Fruit fly (Drosophila melanogaster): Measurements from ENCODE around the gene CG7368.

Gene CG7368

dm6 chr3L:11626229-11626826, 29.3 kb downstream of the CG7368 start, which contains the start of gene PCID2 (continued):
- TF ChIP-seq CG2116 (GFP tag; optimal IDR thresholded peaks at IDR 0.05) (peak; percentile 33), CG3726 (GFP tag; IDR thresholded peaks at IDR 0.05) (no peak), croc (GFP tag; conservative IDR thresholded peaks at IDR 0.05) (no peak), Camta (GFP tag; optimal IDR thresholded peaks at IDR 0.05) (no peak), ase (GFP tag; IDR thresholded peaks at IDR 0.05) (no peak), corto (GFP tag; optimal IDR thresholded peaks at IDR 0.05) (no peak), Trl (optimal IDR thresholded peaks at IDR 0.05) (no peak), Trl (GFP tag; optimal IDR thresholded peaks at IDR 0.05) (no peak), Jarid2 (GFP tag; optimal IDR thresholded peaks at IDR 0.05) (no peak), CG5953 (GFP tag; IDR thresholded peaks at IDR 0.05) (no peak), klu (GFP tag; IDR thresholded peaks at IDR 0.05) (no peak), CG8089 (GFP tag; optimal IDR thresholded peaks at IDR 0.05) (no peak), CG3281 (GFP tag; optimal IDR thresholded peaks at IDR 0.05) (no peak), sqz (GFP tag; optimal IDR thresholded peaks at IDR 0.05) (no peak), salm (tag; optimal IDR thresholded peaks at IDR 0.05) (no peak), CG3065 (GFP tag; optimal IDR thresholded peaks at IDR 0.05) (no peak), Hey (tag; optimal IDR thresholded peaks at IDR 0.05) (no peak), Elba2 (GFP tag; optimal IDR thresholded peaks at IDR 0.05) (no peak), CG4282 (GFP tag; optimal IDR thresholded peaks at IDR 0.05) (no peak), E2f2 (GFP tag; IDR thresholded peaks at IDR 0.05) (peak; percentile 53; the same call in 1 of the 2 replicates), CG2120 (GFP tag; optimal IDR thresholded peaks at IDR 0.05) (no peak), CG16779 (GFP tag; IDR thresholded peaks at IDR 0.05) (no peak), tx (GFP tag; optimal IDR thresholded peaks at IDR 0.05) (no peak), CG17186 (GFP tag; optimal IDR thresholded peaks at IDR 0.05) (no peak), cad (GFP tag; optimal IDR thresholded peaks at IDR 0.05) (no peak), CG4328 (GFP tag; optimal IDR thresholded peaks at IDR 0.05) (no peak), CG15073 (GFP tag; optimal IDR thresholded peaks at IDR 0.05) (no peak), bsh (GFP tag; optimal IDR thresholded peaks at IDR 0.05) (no peak), CG30403 (GFP tag; optimal IDR thresholded peaks at IDR 0.05) (no peak), Ets97D (GFP tag; optimal IDR thresholded peaks at IDR 0.05) (no peak), amos (GFP tag; IDR thresholded peaks at IDR 0.05; ENCODE audit: partially characterized antibody) (peak; percentile 83), Mad (GFP tag; optimal IDR thresholded peaks at IDR 0.05) (no peak), nerfin-2 (GFP tag; IDR thresholded peaks at IDR 0.05; ENCODE audit: partially characterized antibody) (peak; percentile 72), Dref (GFP tag; IDR thresholded peaks at IDR 0.05) (peak; percentile 74), CG6683 (GFP tag; optimal IDR thresholded peaks at IDR 0.05) (no peak), Dek (tag; optimal IDR thresholded peaks at IDR 0.05) (no peak), al (GFP tag; IDR thresholded peaks at IDR 0.05) (no peak), sim (GFP tag; IDR thresholded peaks at IDR 0.05) (no peak), CG30020 (tag; optimal IDR thresholded peaks at IDR 0.05) (no peak), ato (GFP tag; IDR thresholded peaks at IDR 0.05; ENCODE audit: partially characterized antibody) (peak; percentile 45; the same call in 1 of the 2 replicates), Dll (GFP tag; IDR thresholded peaks at IDR 0.05; ENCODE audit: partially characterized antibody) (peak; percentile 87), Abd-B (GFP tag; optimal IDR thresholded peaks at IDR 0.05) (no peak), CG14965 (GFP tag; optimal IDR thresholded peaks at IDR 0.05; ENCODE audit: borderline replicate concordance) (no peak), nau (GFP tag; optimal IDR thresholded peaks at IDR 0.05) (no peak), CG18476 (GFP tag; optimal IDR thresholded peaks at IDR 0.05) (no peak), Pdp1 (GFP tag; optimal IDR thresholded peaks at IDR 0.05) (no peak), Scr (GFP tag; IDR thresholded peaks at IDR 0.05; ENCODE audit: partially characterized antibody) (peak; percentile 83), CG3163 (GFP tag; optimal IDR thresholded peaks at IDR 0.05) (no peak), D19A (tag; optimal IDR thresholded peaks at IDR 0.05) (no peak), sisA (GFP tag; IDR thresholded peaks at IDR 0.05) (no peak), MBD-R2 (GFP tag; IDR thresholded peaks at IDR 0.05) (peak; percentile 58)

Data from whole organism, embryonic.